Worm (Caenorhabditis elegans): ENCODE data around the gene arrd-22.

DNA sequence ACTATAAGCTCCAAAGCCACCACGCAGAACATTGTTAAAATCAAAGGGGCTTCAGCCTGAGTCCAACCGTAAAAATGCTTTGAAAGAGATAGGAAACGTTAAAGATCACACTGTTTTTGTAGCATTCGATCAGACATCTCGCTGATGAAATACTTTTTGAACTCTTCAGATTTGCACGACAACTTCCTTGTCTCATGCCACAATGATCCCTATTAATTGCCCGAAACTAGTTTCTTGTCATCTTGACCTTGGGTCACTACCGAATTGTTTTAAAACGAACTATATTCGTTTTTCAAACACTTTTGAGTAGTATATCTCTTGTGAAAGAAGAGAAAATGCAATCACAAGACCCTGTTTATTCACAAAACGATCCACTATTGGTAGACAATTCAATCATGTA is 7.6 kb downstream of the arrd-22 start, which contains the start of gene T20D4.3:
- no peak for TF ChIP-seq unc-62 (GFP tag; optimal IDR thresholded peaks at IDR 0.05)
- TF ChIP-seq mdl-1 (tag; optimal IDR thresholded peaks at IDR 0.05), result no peak
- TF ChIP-seq ama-1 (optimal IDR thresholded peaks at IDR 0.05), result no peak

All from whole organism, L2 larva.